Fruit fly (Drosophila melanogaster) whole organism, embryonic: ENCODE measurements around the gene bora.

Experiments
- Antp ChIP-seq: fragments of 200-800 bp; sonication (Bioruptor generic); optimal IDR thresholded peaks from 3 replicates; lab custom pipeline; 2016; ENCODE audit warnings: missing biosample characterization, missing genetic modification characterization
- Atf6 ChIP-seq: fragments of 200-800 bp; sonication (Bioruptor generic); IDR thresholded peaks from 2 replicates; pipeline ENCODE4 v1.3.6; 2022; ENCODE audit warnings: missing biosample characterization, missing genetic modification characterization
- CG10267 ChIP-seq: fragments of 200-800 bp; sonication (Bioruptor generic); optimal IDR thresholded peaks from 2 replicates; lab custom pipeline; 2018; ENCODE audit warnings: missing biosample characterization, mild to moderate bottlenecking, missing genetic modification characterization, moderate library complexity
- CG11504 ChIP-seq: fragments of 200-800 bp; sonication (Bioruptor generic); optimal IDR thresholded peaks from 3 replicates; lab custom pipeline; 2019; ENCODE audit warnings: missing biosample characterization, mild to moderate bottlenecking, missing genetic modification characterization, moderate library complexity
- CG13123 ChIP-seq: fragments of 200-800 bp; sonication (Bioruptor generic); optimal IDR thresholded peaks from 2 replicates; lab custom pipeline; 2016; ENCODE audit warnings: missing biosample characterization, missing genetic modification characterization
- CG13296 ChIP-seq: fragments of 200-800 bp; sonication (Bioruptor generic); optimal IDR thresholded peaks from 3 replicates; lab custom pipeline; 2018; ENCODE audit warnings: missing biosample characterization, mild to moderate bottlenecking, missing genetic modification characterization
- CG14710 ChIP-seq: fragments of 200-800 bp; sonication (Bioruptor generic); optimal IDR thresholded peaks from 3 replicates; lab custom pipeline; 2019; ENCODE audit warnings: missing biosample characterization, mild to moderate bottlenecking, missing genetic modification characterization, moderate library complexity
- CG15269 ChIP-seq: fragments of 200-800 bp; sonication (Bioruptor generic); optimal IDR thresholded peaks from 2 replicates; lab custom pipeline; 2018; ENCODE audit warnings: missing biosample characterization, mild to moderate bottlenecking, missing genetic modification characterization, moderate library complexity
- CG15514 ChIP-seq: fragments of 200-800 bp; sonication (Bioruptor generic); optimal IDR thresholded peaks from 3 replicates; lab custom pipeline; 2017; ENCODE audit warnings: missing biosample characterization, missing genetic modification characterization, mild to moderate bottlenecking, moderate library complexity, missing genetic modification reagents
- CG16779 ChIP-seq: fragments of 200-800 bp; sonication (Bioruptor generic); IDR thresholded peaks from 2 replicates; pipeline ENCODE4 v1.3.6; 2022; ENCODE audit warnings: missing biosample characterization, missing genetic modification characterization
- CG17186 ChIP-seq: fragments of 200-800 bp; sonication (Bioruptor generic); optimal IDR thresholded peaks from 3 replicates; lab custom pipeline; 2017; ENCODE audit warnings: missing biosample characterization, missing genetic modification reagents, missing genetic modification characterization
- CG18764 ChIP-seq: fragments of 200-800 bp; sonication (Bioruptor generic); optimal IDR thresholded peaks from 3 replicates; lab custom pipeline; 2016; ENCODE audit warnings: missing biosample characterization, missing genetic modification characterization
- CG2116 ChIP-seq: fragments of 200-800 bp; sonication (Bioruptor generic); optimal IDR thresholded peaks from 3 replicates; lab custom pipeline; 2018; ENCODE audit warnings: missing biosample characterization, mild to moderate bottlenecking, missing genetic modification characterization
- CG5953 ChIP-seq: fragments of 200-800 bp; sonication (Bioruptor generic); IDR thresholded peaks from 2 replicates; pipeline ENCODE4 v1.3.6; 2022; ENCODE audit warnings: missing biosample characterization, missing genetic modification characterization
- CG6791 ChIP-seq: fragments of 200-800 bp; sonication (Bioruptor generic); IDR thresholded peaks from 3 replicates; pipeline ENCODE4 v1.3.6; 2022; ENCODE audit warnings: missing biosample characterization, missing genetic modification characterization; ENCODE audit not compliant: partially characterized antibody
- CG9797 ChIP-seq: fragments of 200-800 bp; sonication (Bioruptor generic); optimal IDR thresholded peaks from 3 replicates; lab custom pipeline; 2018; ENCODE audit warnings: missing biosample characterization, mild to moderate bottlenecking, missing genetic modification characterization
- Dip3 ChIP-seq: fragments of 200-800 bp; sonication (Bioruptor generic); optimal IDR thresholded peaks from 3 replicates; lab custom pipeline; 2016; ENCODE audit warnings: missing biosample characterization, missing genetic modification characterization
- Dref ChIP-seq: fragments of 200-800 bp; sonication (Bioruptor generic); IDR thresholded peaks from 2 replicates; pipeline ENCODE4 v1.3.6; 2022; ENCODE audit warnings: missing biosample characterization, missing genetic modification characterization
- E2f2 ChIP-seq: fragments of 200-800 bp; sonication (Bioruptor generic); IDR thresholded peaks from 2 replicates; pipeline ENCODE4 v1.3.6; 2022; ENCODE audit warnings: missing biosample characterization, missing genetic modification characterization
- Fer3 ChIP-seq: fragments of 200-800 bp; sonication (Bioruptor generic); optimal IDR thresholded peaks from 2 replicates; lab custom pipeline; 2018; ENCODE audit warnings: missing biosample characterization, mild to moderate bottlenecking, missing genetic modification characterization, moderate library complexity
- HmgZ ChIP-seq: fragments of 200-800 bp; sonication (Bioruptor generic); optimal IDR thresholded peaks from 2 replicates; lab custom pipeline; 2018; ENCODE audit warnings: missing biosample characterization, mild to moderate bottlenecking, missing genetic modification characterization
- Hr51 ChIP-seq, 2 experiments: fragments of 200-800 bp; sonication (Bioruptor generic); optimal IDR thresholded peaks; 2 replicates in 1 of 2; 3 replicates in 1 of 2; lab custom pipeline; 2016 to 2018; ENCODE audit warnings: missing biosample characterization in 2 of 2, missing genetic modification characterization in 2 of 2, mild to moderate bottlenecking in 1 of 2, moderate library complexity in 1 of 2
- MBD-R2 ChIP-seq: fragments of 200-800 bp; sonication (Bioruptor generic); IDR thresholded peaks from 2 replicates; pipeline ENCODE4 v1.3.6; 2022; ENCODE audit warnings: missing biosample characterization, missing genetic modification characterization
- Max ChIP-seq: fragments of 200-800 bp; sonication (Bioruptor generic); optimal IDR thresholded peaks from 2 replicates; lab custom pipeline; 2016; ENCODE audit warnings: missing biosample characterization, mild to moderate bottlenecking, missing genetic modification characterization
- Med ChIP-seq: fragments of 200-800 bp; sonication (Bioruptor generic); peaks from one replicate; lab custom pipeline; 2016; ENCODE audit warnings: missing biosample characterization, missing genetic modification characterization, mild to moderate bottlenecking, inconsistent platforms, moderate library complexity
- Myb ChIP-seq: fragments of 200-800 bp; sonication (Bioruptor generic); optimal IDR thresholded peaks from 2 replicates; lab custom pipeline; 2016; ENCODE audit warnings: missing biosample characterization, missing genetic modification characterization
- Nf-YB ChIP-seq: fragments of 200-800 bp; sonication (Bioruptor generic); optimal IDR thresholded peaks from 3 replicates; lab custom pipeline; 2019; ENCODE audit warnings: missing biosample characterization, mild to moderate bottlenecking, missing genetic modification characterization, moderate library complexity
- Sry-δ ChIP-seq: fragments of 200-800 bp; sonication (Bioruptor generic); optimal IDR thresholded peaks from 2 replicates; lab custom pipeline; 2016; ENCODE audit warnings: missing biosample characterization, missing genetic modification characterization
- Ssrp ChIP-seq: fragments of 200-800 bp; sonication (Bioruptor generic); optimal IDR thresholded peaks from 2 replicates; lab custom pipeline; 2018; ENCODE audit warnings: missing biosample characterization, mild to moderate bottlenecking, missing genetic modification characterization, moderate library complexity
- ato ChIP-seq: fragments of 200-800 bp; sonication (Bioruptor generic); IDR thresholded peaks from 2 replicates; pipeline ENCODE4 v1.3.6; 2022; ENCODE audit warnings: missing biosample characterization, missing genetic modification characterization; ENCODE audit not compliant: partially characterized antibody
- bbx ChIP-seq: fragments of 200-800 bp; sonication (Bioruptor generic); IDR thresholded peaks from 2 replicates; pipeline ENCODE4 v1.3.6; 2022; ENCODE audit warnings: missing biosample characterization, missing genetic modification characterization; ENCODE audit not compliant: partially characterized antibody
- btn ChIP-seq: fragments of 200-800 bp; sonication (Bioruptor generic); optimal IDR thresholded peaks from 2 replicates; lab custom pipeline; 2016; ENCODE audit warnings: missing biosample characterization, missing genetic modification characterization
- cad ChIP-seq: fragments of >200 bp; optimal IDR thresholded peaks from 2 replicates; lab custom pipeline; 2017; ENCODE audit warnings: missing biosample characterization, missing genetic modification characterization
- dati ChIP-seq: fragments of 200-800 bp; sonication (Bioruptor generic); IDR thresholded peaks from 2 replicates; pipeline ENCODE4 v1.3.6; 2022; ENCODE audit warnings: missing biosample characterization, missing genetic modification characterization
- gem ChIP-seq: fragments of 200-800 bp; sonication (Bioruptor generic); optimal IDR thresholded peaks from 2 replicates; lab custom pipeline; 2019; ENCODE audit warnings: missing biosample characterization, mild to moderate bottlenecking, missing genetic modification characterization, moderate library complexity
- gfzf ChIP-seq: fragments of 200-800 bp; sonication (Bioruptor generic); optimal IDR thresholded peaks from 2 replicates; lab custom pipeline; 2016; ENCODE audit warnings: missing biosample characterization, mild to moderate bottlenecking, missing genetic modification characterization, moderate library complexity
- gt ChIP-seq: fragments of 200-800 bp; sonication (Bioruptor generic); IDR thresholded peaks from 2 replicates; pipeline ENCODE4 v1.3.6; 2022; ENCODE audit warnings: missing biosample characterization, missing genetic modification characterization
- hkb ChIP-seq, 2 experiments: fragments of 200-800 bp in 1 of 2; fragments of >200 bp in 1 of 2; sonication (Bioruptor generic) in 1 of 2; IDR thresholded peaks in 1 of 2; optimal IDR thresholded peaks in 1 of 2; 2 replicates each; pipeline versions ENCODE4 v1.3.6 to Lab custom; 2017 to 2022; ENCODE audit warnings: missing biosample characterization in 1 of 2, missing genetic modification characterization in 1 of 2
- kay ChIP-seq: fragments of 200-800 bp; sonication (Bioruptor generic); optimal IDR thresholded peaks from 2 replicates; lab custom pipeline; 2016; ENCODE audit warnings: missing biosample characterization, missing genetic modification characterization
- mld ChIP-seq: fragments of 200-800 bp; sonication (Bioruptor generic); IDR thresholded peaks from 3 replicates; pipeline ENCODE4 v1.3.6; 2022; ENCODE audit warnings: missing biosample characterization, missing genetic modification characterization; ENCODE audit not compliant: partially characterized antibody
- peb ChIP-seq: fragments of 200-800 bp; sonication (Bioruptor generic); IDR thresholded peaks from 2 replicates; pipeline ENCODE4 v1.3.6; 2022; ENCODE audit warnings: missing biosample characterization, missing genetic modification characterization
- pnt ChIP-seq: fragments of 200-800 bp; sonication (Bioruptor generic); optimal IDR thresholded peaks from 3 replicates; lab custom pipeline; 2016; ENCODE audit warnings: missing biosample characterization, missing genetic modification characterization
- pzg ChIP-seq: fragments of 200-800 bp; sonication (Bioruptor generic); optimal IDR thresholded peaks from 3 replicates; lab custom pipeline; 2018; ENCODE audit warnings: missing biosample characterization, mild to moderate bottlenecking, missing genetic modification characterization, moderate library complexity
- schlank ChIP-seq: fragments of 200-800 bp; sonication (Bioruptor generic); optimal IDR thresholded peaks from 2 replicates; lab custom pipeline; 2018; ENCODE audit warnings: missing biosample characterization, mild to moderate bottlenecking, missing genetic modification characterization
- sd ChIP-seq: fragments of 200-800 bp; sonication (Bioruptor generic); optimal IDR thresholded peaks from 3 replicates; lab custom pipeline; 2018; ENCODE audit warnings: missing biosample characterization, mild to moderate bottlenecking, missing genetic modification characterization, moderate library complexity
- sens ChIP-seq: fragments of 200-800 bp; sonication (Bioruptor generic); peaks from one replicate; lab custom pipeline; 2016; ENCODE audit warnings: missing biosample characterization, missing genetic modification characterization
- slou ChIP-seq: fragments of 200-800 bp; sonication (Bioruptor generic); optimal IDR thresholded peaks from 3 replicates; lab custom pipeline; 2016; ENCODE audit warnings: missing biosample characterization, missing genetic modification characterization
- trem ChIP-seq: fragments of 200-800 bp; optimal IDR thresholded peaks from 3 replicates; lab custom pipeline; 2019; ENCODE audit warnings: missing biosample characterization, mild to moderate bottlenecking, missing genetic modification characterization, moderate library complexity
- ttk ChIP-seq: fragments of 200-800 bp; sonication (Bioruptor generic); IDR thresholded peaks from 2 replicates; pipeline ENCODE4 v2.1.2; 2022; ENCODE audit warnings: missing biosample characterization, missing genetic modification characterization
- zen ChIP-seq: fragments of 200-800 bp; sonication (Bioruptor generic); optimal IDR thresholded peaks from 3 replicates; lab custom pipeline; 2018; ENCODE audit warnings: missing biosample characterization, mild to moderate bottlenecking, missing genetic modification characterization, moderate library complexity

Gene bora

DNA sequence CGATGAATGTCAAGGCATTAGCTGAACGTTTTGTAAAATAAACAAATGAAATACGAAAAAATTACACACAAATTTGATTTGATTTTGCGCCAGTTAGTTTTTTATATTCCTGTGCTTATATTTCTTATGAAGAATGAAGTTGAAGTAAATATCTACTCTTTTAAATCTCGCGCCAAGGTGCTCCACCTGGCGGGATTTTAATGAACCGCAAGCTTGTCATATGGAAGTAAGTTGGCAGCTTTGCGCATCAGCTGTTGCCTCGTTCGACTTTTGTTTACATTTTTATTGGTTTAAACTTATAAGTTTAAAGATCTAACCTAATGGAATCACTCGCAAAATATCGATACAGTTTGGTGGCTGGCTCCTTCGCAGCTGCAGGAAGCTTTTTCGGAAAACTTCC lies 44.6 kb downstream of the bora start, which contains the start of gene CG42495:
Gene CG42495 (plus strand): TSS at position 247 of the 400 bp plus-strand sequence.
- TF ChIP-seq HmgZ = peak; percentile 18
- TF ChIP-seq Dip3 (GFP tag; lab: Kevin White, UChicago) = no peak
- peak; percentile 28 for TF ChIP-seq CG2116 (GFP tag; lab: Kevin White, UChicago)
- no peak for TF ChIP-seq Ssrp (tag; lab: Kevin White, UChicago)
- no peak for TF ChIP-seq CG13123 (GFP tag; lab: Kevin White, UChicago)
- no peak for TF ChIP-seq CG16779
- TF ChIP-seq CG15269 = no peak
- no peak for TF ChIP-seq Max
- no peak for TF ChIP-seq Dref
- TF ChIP-seq peb (GFP tag; lab: Robert Waterston, UW) = no peak
- no peak for TF ChIP-seq Hr51 (GFP tag; optimal IDR thresholded peaks at IDR 0.05; lab: Kevin White, UChicago)
- TF ChIP-seq zen (tag; lab: Kevin White, UChicago) = no peak
- no peak for TF ChIP-seq kay
- no peak for TF ChIP-seq hkb (optimal IDR thresholded peaks at IDR 0.05; lab: Kevin White, UChicago)
- no peak for TF ChIP-seq hkb (GFP tag; IDR thresholded peaks at IDR 0.05; lab: Robert Waterston, UW)
- TF ChIP-seq trem (tag; lab: Kevin White, UChicago) = peak; percentile 99
- TF ChIP-seq mld (GFP tag; lab: Robert Waterston, UW) = no peak
- no peak for TF ChIP-seq CG18764 (GFP tag; lab: Kevin White, UChicago)
- no peak for TF ChIP-seq slou (GFP tag; lab: Kevin White, UChicago)
- TF ChIP-seq CG13296 (GFP tag; lab: Kevin White, UChicago) = no peak
- peak; percentile 25 for TF ChIP-seq CG14710
- TF ChIP-seq CG10267 (tag; lab: Kevin White, UChicago) = peak; percentile 15
- TF ChIP-seq Fer3 (tag; lab: Kevin White, UChicago) = no peak
- TF ChIP-seq Antp (GFP tag; lab: Kevin White, UChicago) = no peak
- TF ChIP-seq gem (tag; lab: Kevin White, UChicago) = no peak
- TF ChIP-seq gt (GFP tag; lab: Robert Waterston, UW) = no peak
- TF ChIP-seq CG5953 (GFP tag; lab: Robert Waterston, UW) = no peak
- TF ChIP-seq CG11504 (tag; lab: Kevin White, UChicago) = peak; percentile 85
- peak; percentile 41 for TF ChIP-seq Myb (GFP tag; lab: Kevin White, UChicago)
- no peak for TF ChIP-seq ttk
- no peak for TF ChIP-seq CG17186
- TF ChIP-seq ato (GFP tag; lab: Robert Waterston, UW) = 0 out of 2 replicates have a peak, but pooled peaks have one; percentile 20
- TF ChIP-seq pnt (GFP tag; lab: Kevin White, UChicago) = no peak
- no peak for TF ChIP-seq dati (GFP tag; lab: Robert Waterston, UW)
- peak; percentile 100 for TF ChIP-seq E2f2 (GFP tag; lab: Robert Waterston, UW)
- TF ChIP-seq bbx (GFP tag; lab: Robert Waterston, UW) = peak; percentile 22; the same call in 1 of the 2 replicates
- TF ChIP-seq btn (GFP tag; lab: Kevin White, UChicago) = no peak
- TF ChIP-seq Sry-δ (GFP tag; lab: Kevin White, UChicago) = peak; percentile 24
- no peak for TF ChIP-seq sd
- peak; percentile 94 for TF ChIP-seq MBD-R2
- peak; percentile 22 for TF ChIP-seq gfzf (GFP tag; lab: Kevin White, UChicago)
- TF ChIP-seq Nf-YB (GFP tag; lab: Kevin White, UChicago) = no peak
- no peak for TF ChIP-seq schlank
- TF ChIP-seq CG15514 (GFP tag; lab: Kevin White, UChicago) = peak; percentile 70
- no peak for TF ChIP-seq cad
- TF ChIP-seq pzg = peak; percentile 78
- TF ChIP-seq CG9797 (GFP tag; lab: Kevin White, UChicago) = peak; percentile 7
- peak; percentile 82 for TF ChIP-seq sens (GFP tag; lab: Kevin White, UChicago)
- TF ChIP-seq Med = peak; percentile 66
- peak; percentile 27; the same call in 1 of the 2 replicates for TF ChIP-seq Atf6 (GFP tag; lab: Robert Waterston, UW)
- TF ChIP-seq CG6791 = peak; percentile 56; the same call in 1 of the 3 replicates
